Fruit fly (Drosophila melanogaster): ENCODE results near the gene GATAd.

The GATAd gene

dm6 chr2L:10292066-10292560 is 41.4 kb upstream of the GATAd start, which contains the start of gene Ufd4 (continued):
- TF ChIP-seq Bgb (GFP tag; IDR thresholded peaks at IDR 0.05; ENCODE audit: partially characterized antibody) (peak; percentile 32; the same call in 1 of the 2 replicates), CG1024 (GFP tag; IDR thresholded peaks at IDR 0.05) (peak; percentile 80; the same call in 1 of the 2 replicates), wor (GFP tag; IDR thresholded peaks at IDR 0.05) (no peak), pzg (GFP tag; optimal IDR thresholded peaks at IDR 0.05) (peak; percentile 62), sc (optimal IDR thresholded peaks at IDR 0.05) (no peak), sc (GFP tag; optimal IDR thresholded peaks at IDR 0.05) (no peak), usp (GFP tag; optimal IDR thresholded peaks at IDR 0.05) (no peak), cas (GFP tag; IDR thresholded peaks at IDR 0.05) (no peak), phol (tag; optimal IDR thresholded peaks at IDR 0.05) (peak; percentile 73), Taf1 (GFP tag; IDR thresholded peaks at IDR 0.05) (no peak), CG3847 (GFP tag; IDR thresholded peaks at IDR 0.05) (no peak), eyg (GFP tag; optimal IDR thresholded peaks at IDR 0.05) (peak; percentile 23), nau (GFP tag; optimal IDR thresholded peaks at IDR 0.05) (no peak), Lpt (GFP tag; optimal IDR thresholded peaks at IDR 0.05) (no peak), fu2 (GFP tag; optimal IDR thresholded peaks at IDR 0.05) (peak; percentile 40), her (GFP tag; optimal IDR thresholded peaks at IDR 0.05) (peak; percentile 40), jing (GFP tag; optimal IDR thresholded peaks at IDR 0.05) (no peak), Optix (GFP tag; IDR thresholded peaks at IDR 0.05) (no peak), CG14014 (GFP tag; IDR thresholded peaks at IDR 0.05) (peak; percentile 75; the same call in 1 of the 2 replicates), Med (GFP tag) (peak; percentile 95), pfk (GFP tag; optimal IDR thresholded peaks at IDR 0.05) (peak; percentile 47), NC2β (GFP tag; optimal IDR thresholded peaks at IDR 0.05) (peak; percentile 66), ash1 (GFP tag; optimal IDR thresholded peaks at IDR 0.05) (no peak), MBD-R2 (GFP tag; IDR thresholded peaks at IDR 0.05) (peak; percentile 45; the same call in 1 of the 2 replicates), gro (GFP tag; optimal IDR thresholded peaks at IDR 0.05) (peak; percentile 75), Atf6 (GFP tag; IDR thresholded peaks at IDR 0.05) (peak; percentile 78), CG10565 (GFP tag; optimal IDR thresholded peaks at IDR 0.05) (no peak), Asciz (GFP tag; optimal IDR thresholded peaks at IDR 0.05) (no peak), CG8359 (GFP tag; optimal IDR thresholded peaks at IDR 0.05; ENCODE audit: borderline replicate concordance) (no peak), CG30403 (GFP tag; optimal IDR thresholded peaks at IDR 0.05) (peak; percentile 67), dpn (GFP tag; optimal IDR thresholded peaks at IDR 0.05) (peak; percentile 66 to 76), zfh1 (GFP tag; IDR thresholded peaks at IDR 0.05) (peak; percentile 75; the same call in 2 of the 3 replicates), GATAe (GFP tag; conservative IDR thresholded peaks at IDR 0.05) (no peak), nom (GFP tag; optimal IDR thresholded peaks at IDR 0.05) (no peak), hth (optimal IDR thresholded peaks at IDR 0.05) (no peak), az2 (GFP tag; optimal IDR thresholded peaks at IDR 0.05) (peak; percentile 72), sens-2 (GFP tag; IDR thresholded peaks at IDR 0.05) (no peak), ERR (GFP tag; optimal IDR thresholded peaks at IDR 0.05) (peak; percentile 55), CG6791 (GFP tag; IDR thresholded peaks at IDR 0.05; ENCODE audit: partially characterized antibody) (no peak), amos (GFP tag; IDR thresholded peaks at IDR 0.05; ENCODE audit: partially characterized antibody) (no peak; the same call in 1 of the 2 replicates), CG2129 (GFP tag; IDR thresholded peaks at IDR 0.05; ENCODE audit: partially characterized antibody) (no peak), tio (GFP tag; optimal IDR thresholded peaks at IDR 0.05) (no peak), grn (GFP tag; optimal IDR thresholded peaks at IDR 0.05) (no peak), Camta (GFP tag; optimal IDR thresholded peaks at IDR 0.05) (peak; percentile 68), BtbVII (GFP tag; optimal IDR thresholded peaks at IDR 0.05) (no peak), sens (GFP tag) (peak; percentile 93), CG12942 (GFP tag; optimal IDR thresholded peaks at IDR 0.05) (peak; percentile 7), gcm (GFP tag; optimal IDR thresholded peaks at IDR 0.05) (no peak), kah (GFP tag; optimal IDR thresholded peaks at IDR 0.05) (peak; percentile 43), CG15011 (GFP tag; optimal IDR thresholded peaks at IDR 0.05) (no peak), run (tag; optimal IDR thresholded peaks at IDR 0.05) (peak; percentile 1), CG5953 (GFP tag; IDR thresholded peaks at IDR 0.05) (no peak)

All from whole organism, embryonic.